Fruit fly (Drosophila melanogaster) whole organism, embryonic: ENCODE results near the gene CG12012.
A peak's percentile ranks its signal among the peaks of the same experiment; 100 is the strongest.

Experiments used
- Abd-B ChIP-seq: fragments of 200-800 bp; sonication (Bioruptor generic); optimal IDR thresholded peaks from 2 replicates; lab custom pipeline; 2018; ENCODE audit warnings: missing biosample characterization, mild to moderate bottlenecking, missing genetic modification characterization, moderate library complexity
- BtbVII ChIP-seq: fragments of 200-800 bp; sonication (Bioruptor generic); optimal IDR thresholded peaks from 3 replicates; lab custom pipeline; 2017; ENCODE audit warnings: missing biosample characterization, mild to moderate bottlenecking, missing genetic modification characterization
- CG10654 ChIP-seq: fragments of 200-800 bp; sonication (Bioruptor generic); optimal IDR thresholded peaks from 2 replicates; lab custom pipeline; 2016; ENCODE audit warnings: missing biosample characterization, missing genetic modification characterization
- CG12071 ChIP-seq: fragments of 200-800 bp; sonication (Bioruptor generic); optimal IDR thresholded peaks from 3 replicates; lab custom pipeline; 2018; ENCODE audit warnings: missing biosample characterization, mild to moderate bottlenecking, missing genetic modification characterization
- CG12104 ChIP-seq: fragments of 200-800 bp; sonication (Bioruptor generic); optimal IDR thresholded peaks from 3 replicates; lab custom pipeline; 2016; ENCODE audit warnings: missing biosample characterization, missing genetic modification characterization
- CG1603 ChIP-seq: fragments of 200-800 bp; sonication (Bioruptor generic); optimal IDR thresholded peaks from 2 replicates; lab custom pipeline; 2019; ENCODE audit warnings: missing biosample characterization, mild to moderate bottlenecking, missing genetic modification characterization, moderate library complexity
- CG17328 ChIP-seq: fragments of 200-800 bp; sonication (Bioruptor generic); IDR thresholded peaks from 2 replicates; pipeline ENCODE4 v1.3.6; 2022; ENCODE audit warnings: missing biosample characterization, missing genetic modification characterization
- CG18764 ChIP-seq: fragments of 200-800 bp; sonication (Bioruptor generic); optimal IDR thresholded peaks from 3 replicates; lab custom pipeline; 2016; ENCODE audit warnings: missing biosample characterization, missing genetic modification characterization
- CG3163 ChIP-seq: fragments of 200-800 bp; sonication (Bioruptor generic); optimal IDR thresholded peaks from 3 replicates; lab custom pipeline; 2016; ENCODE audit warnings: missing biosample characterization, missing genetic modification characterization
- Dad ChIP-seq: fragments of 200-800 bp; sonication (Bioruptor generic); optimal IDR thresholded peaks from 3 replicates; lab custom pipeline; 2016; ENCODE audit warnings: missing biosample characterization, missing genetic modification characterization
- Dip2 ChIP-seq: fragments of 200-800 bp; sonication (Bioruptor generic); IDR thresholded peaks from 2 replicates; pipeline ENCODE4 v1.3.6; 2022; ENCODE audit warnings: missing biosample characterization, missing genetic modification characterization
- Drgx ChIP-seq: fragments of 200-800 bp; sonication (Bioruptor generic); IDR thresholded peaks from 2 replicates; pipeline ENCODE4 v1.3.6; 2022; ENCODE audit warnings: missing biosample characterization, missing genetic modification characterization
- Hand ChIP-seq: fragments of 200-800 bp; sonication (Bioruptor generic); optimal IDR thresholded peaks from 2 replicates; lab custom pipeline; 2017; ENCODE audit warnings: mild to moderate bottlenecking, missing biosample characterization, missing genetic modification reagents, missing genetic modification characterization
- Hmr ChIP-seq: fragments of 200-800 bp; sonication (Bioruptor generic); optimal IDR thresholded peaks from 3 replicates; lab custom pipeline; 2017; ENCODE audit warnings: mild to moderate bottlenecking, missing biosample characterization, missing genetic modification reagents, missing genetic modification characterization
- Max ChIP-seq: fragments of 200-800 bp; sonication (Bioruptor generic); optimal IDR thresholded peaks from 2 replicates; lab custom pipeline; 2016; ENCODE audit warnings: missing biosample characterization, mild to moderate bottlenecking, missing genetic modification characterization
- Med ChIP-seq: fragments of 200-800 bp; sonication (Bioruptor generic); peaks from one replicate; lab custom pipeline; 2016; ENCODE audit warnings: missing biosample characterization, missing genetic modification characterization, mild to moderate bottlenecking, inconsistent platforms, moderate library complexity
- NC2β ChIP-seq: fragments of 200-800 bp; sonication (Bioruptor generic); optimal IDR thresholded peaks from 2 replicates; lab custom pipeline; 2016; ENCODE audit warnings: missing biosample characterization, missing genetic modification characterization
- NK7.1 ChIP-seq: fragments of 200-800 bp; sonication (Bioruptor generic); optimal IDR thresholded peaks from 3 replicates; lab custom pipeline; 2016; ENCODE audit warnings: missing biosample characterization, missing genetic modification characterization
- Nf-YA ChIP-seq: fragments of 200-800 bp; sonication (Bioruptor generic); IDR thresholded peaks from 2 replicates; pipeline ENCODE4 v1.3.6; 2022; ENCODE audit warnings: missing biosample characterization, missing genetic modification characterization
- NfI ChIP-seq: fragments of 200-800 bp; sonication (Bioruptor generic); optimal IDR thresholded peaks from 3 replicates; lab custom pipeline; 2018; ENCODE audit warnings: missing biosample characterization, mild to moderate bottlenecking, missing genetic modification characterization, moderate library complexity
- Oaz ChIP-seq: fragments of 200-800 bp; sonication (Bioruptor generic); IDR thresholded peaks from 2 replicates; pipeline ENCODE4 v1.3.6; 2022; ENCODE audit warnings: missing biosample characterization, missing genetic modification characterization
- Pdp1 ChIP-seq, 2 experiments: fragments of 200-800 bp; sonication (Bioruptor generic); optimal IDR thresholded peaks; 3 replicates each; lab custom pipeline; 2016; ENCODE audit warnings: missing biosample characterization in 2 of 2, missing genetic modification characterization in 2 of 2, mild to moderate bottlenecking in 1 of 2, moderate library complexity in 1 of 2
- Poxn ChIP-seq: fragments of 200-800 bp; sonication (Bioruptor generic); IDR thresholded peaks from 2 replicates; pipeline ENCODE4 v1.3.6; 2022; ENCODE audit warnings: missing biosample characterization, missing genetic modification characterization
- Rx ChIP-seq: fragments of 200-800 bp; sonication (Bioruptor generic); IDR thresholded peaks from 2 replicates; pipeline ENCODE4 v1.3.6; 2022; ENCODE audit warnings: missing biosample characterization, missing genetic modification characterization
- ara ChIP-seq: fragments of 200-800 bp; sonication (Bioruptor generic); IDR thresholded peaks from 2 replicates; pipeline ENCODE4 v1.3.6; 2022; ENCODE audit warnings: missing biosample characterization, missing genetic modification characterization
- ato ChIP-seq: fragments of 200-800 bp; sonication (Bioruptor generic); IDR thresholded peaks from 2 replicates; pipeline ENCODE4 v1.3.6; 2022; ENCODE audit warnings: missing biosample characterization, missing genetic modification characterization; ENCODE audit not compliant: partially characterized antibody
- cg ChIP-seq: fragments of 200-800 bp; sonication (Bioruptor generic); optimal IDR thresholded peaks from 3 replicates; lab custom pipeline; 2019; ENCODE audit warnings: missing biosample characterization, mild to moderate bottlenecking, missing genetic modification characterization, moderate library complexity
- chm ChIP-seq: fragments of 200-800 bp; sonication (Bioruptor generic); IDR thresholded peaks from 2 replicates; pipeline ENCODE4 v1.3.6; 2022; ENCODE audit warnings: missing biosample characterization, missing genetic modification characterization
- ci ChIP-seq: fragments of 200-800 bp; sonication (Bioruptor generic); IDR thresholded peaks from 3 replicates; pipeline ENCODE4 v1.3.6; 2022; ENCODE audit warnings: missing biosample characterization, missing genetic modification characterization
- emc ChIP-seq: fragments of 200-800 bp; sonication (Bioruptor generic); optimal IDR thresholded peaks from 2 replicates; lab custom pipeline; 2016; ENCODE audit warnings: missing biosample characterization, missing genetic modification characterization
- gce ChIP-seq: fragments of 200-800 bp; sonication (Bioruptor generic); IDR thresholded peaks from 3 replicates; pipeline ENCODE4 v1.3.6; 2022; ENCODE audit warnings: missing biosample characterization, missing genetic modification characterization
- gro ChIP-seq: fragments of 200-800 bp; sonication (Bioruptor generic); optimal IDR thresholded peaks from 2 replicates; lab custom pipeline; 2016; ENCODE audit warnings: missing biosample characterization, missing genetic modification characterization
- her ChIP-seq: fragments of 200-800 bp; sonication (Bioruptor generic); optimal IDR thresholded peaks from 2 replicates; lab custom pipeline; 2016; ENCODE audit warnings: missing biosample characterization, missing genetic modification characterization
- jigr1 ChIP-seq: fragments of 200-800 bp; sonication (Bioruptor generic); IDR thresholded peaks from 3 replicates; pipeline ENCODE4 v1.3.6; 2022; ENCODE audit warnings: missing biosample characterization, missing genetic modification characterization
- lab ChIP-seq: fragments of 200-800 bp; sonication (Bioruptor generic); optimal IDR thresholded peaks from 3 replicates; lab custom pipeline; 2017; ENCODE audit warnings: missing biosample characterization, missing genetic modification characterization, mild to moderate bottlenecking, moderate library complexity, missing genetic modification reagents
- lola ChIP-seq, 3 experiments: fragments of >200 bp in 2 of 3; fragments of 200-800 bp in 1 of 3; sonication (Bioruptor generic) in 1 of 3; optimal IDR thresholded peaks; 2 replicates each; lab custom pipeline; 2017 to 2019; ENCODE audit warnings: missing biosample characterization in 3 of 3, missing genetic modification characterization in 3 of 3, mild to moderate bottlenecking in 1 of 3, moderate library complexity in 1 of 3
- nerfin-1 ChIP-seq: fragments of 200-800 bp; sonication (Bioruptor generic); optimal IDR thresholded peaks from 3 replicates; lab custom pipeline; 2019; ENCODE audit warnings: missing biosample characterization, mild to moderate bottlenecking, missing genetic modification characterization, moderate library complexity
- nmo ChIP-seq: fragments of 200-800 bp; sonication (Bioruptor generic); optimal IDR thresholded peaks from 2 replicates; lab custom pipeline; 2018; ENCODE audit warnings: missing biosample characterization, mild to moderate bottlenecking, missing genetic modification characterization, moderate library complexity
- peb ChIP-seq: fragments of 200-800 bp; sonication (Bioruptor generic); IDR thresholded peaks from 2 replicates; pipeline ENCODE4 v1.3.6; 2022; ENCODE audit warnings: missing biosample characterization, missing genetic modification characterization
- psq ChIP-seq: fragments of 200-800 bp; sonication (Bioruptor generic); optimal IDR thresholded peaks from 2 replicates; lab custom pipeline; 2017; ENCODE audit warnings: missing biosample characterization, missing genetic modification characterization
- pum ChIP-seq: fragments of 200-800 bp; sonication (Bioruptor generic); optimal IDR thresholded peaks from 2 replicates; lab custom pipeline; 2016; ENCODE audit warnings: missing biosample characterization, missing genetic modification characterization
- row ChIP-seq: fragments of 200-800 bp; sonication (Bioruptor generic); IDR thresholded peaks from 3 replicates; pipeline ENCODE4 v1.3.6; 2022; ENCODE audit warnings: missing biosample characterization, missing genetic modification characterization
- slbo ChIP-seq: fragments of 200-800 bp; sonication (Bioruptor generic); IDR thresholded peaks from 2 replicates; pipeline ENCODE4 v1.3.6; 2022; ENCODE audit warnings: missing biosample characterization, missing genetic modification characterization
- tgo ChIP-seq: fragments of 200-800 bp; sonication (Bioruptor generic); IDR thresholded peaks from 3 replicates; pipeline ENCODE4 v1.3.6; 2022; ENCODE audit warnings: missing biosample characterization, missing genetic modification characterization
- tin ChIP-seq: fragments of 200-800 bp; sonication (Bioruptor generic); optimal IDR thresholded peaks from 3 replicates; lab custom pipeline; 2016; ENCODE audit warnings: missing biosample characterization, missing genetic modification characterization
- tio ChIP-seq: fragments of 200-800 bp; sonication (Bioruptor generic); optimal IDR thresholded peaks from 2 replicates; lab custom pipeline; 2017; ENCODE audit warnings: missing biosample characterization, missing genetic modification characterization, inconsistent platforms
- vfl ChIP-seq: fragments of 200-800 bp; sonication (Bioruptor generic); optimal IDR thresholded peaks from 2 replicates; lab custom pipeline; 2016; ENCODE audit warnings: missing biosample characterization, missing genetic modification characterization
- vvl ChIP-seq: fragments of 200-800 bp; sonication (Bioruptor generic); IDR thresholded peaks from 2 replicates; pipeline ENCODE4 v1.3.6; 2022; ENCODE audit warnings: missing biosample characterization, missing genetic modification characterization

The CG12012 gene

DNA sequence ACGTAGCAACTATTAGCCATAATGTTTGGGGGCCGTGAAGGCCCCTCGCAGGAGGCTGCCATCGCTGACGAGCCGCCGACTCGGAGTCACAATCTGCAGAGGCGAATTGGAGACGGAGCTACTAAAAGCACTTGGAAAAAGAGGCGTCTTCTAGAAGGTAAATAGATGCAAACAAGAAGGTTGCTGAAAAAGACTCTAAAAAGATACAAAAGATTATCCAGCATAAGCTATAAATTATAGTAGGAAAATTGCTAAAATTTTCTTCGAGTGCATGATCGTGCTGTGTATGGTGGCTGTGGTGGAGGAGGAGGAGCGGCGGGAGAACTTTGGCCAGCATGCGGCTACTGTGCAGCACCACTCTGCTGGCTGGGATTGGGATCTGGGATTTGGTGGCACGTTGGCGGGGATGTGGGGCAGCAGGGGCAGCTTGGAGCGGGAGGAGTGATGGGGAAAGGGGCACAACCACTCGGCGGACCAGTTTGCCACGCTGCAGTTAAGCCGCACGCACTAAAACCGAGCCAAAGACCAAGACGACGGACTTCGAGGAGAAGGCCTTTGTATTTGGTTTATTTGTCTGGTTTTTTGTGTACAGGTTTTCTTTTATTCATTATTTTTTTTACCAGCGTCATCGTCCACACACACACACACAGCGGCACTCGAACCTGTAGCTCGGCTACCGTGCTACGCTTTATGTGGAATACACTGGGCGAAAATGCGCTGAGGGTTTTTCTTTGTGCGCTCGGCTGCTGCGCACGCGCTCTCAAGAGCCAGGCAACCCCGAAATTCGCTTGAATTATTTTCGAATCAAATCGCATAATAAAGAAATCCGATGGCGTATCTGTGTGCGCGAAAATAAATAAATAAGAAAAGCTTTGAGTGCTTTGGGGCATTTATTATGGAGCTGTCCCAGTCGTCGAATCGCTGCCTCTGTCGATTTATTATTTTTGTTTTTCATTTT is 12.4 kb downstream of the CG12012 start (continued):
- TF ChIP-seq Oaz (GFP tag; lab: Robert Waterston, UW) (no peak), chm (peak; percentile 57; the same call in 1 of the 2 replicates), Abd-B (GFP tag; lab: Kevin White, UChicago) (peak; percentile 22), gro (GFP tag; lab: Kevin White, UChicago) (no peak), row (GFP tag; lab: Robert Waterston, UW) (0 out of 3 replicates have a peak, but pooled peaks have one; percentile 33), psq (GFP tag; lab: Kevin White, UChicago) (no peak), Drgx (peak; percentile 91), NC2β (GFP tag; lab: Kevin White, UChicago) (peak; percentile 10), ci (peak; percentile 74; the same call in 2 of the 3 replicates), cg (GFP tag; lab: Kevin White, UChicago) (peak; percentile 42), gce (GFP tag; lab: Robert Waterston, UW) (0 out of 3 replicates have a peak, but pooled peaks have one; percentile 18), CG17328 (0 out of 2 replicates have a peak, but pooled peaks have one; percentile 13), vvl (GFP tag; lab: Robert Waterston, UW) (peak; percentile 63), Poxn (no peak), CG12071 (peak; percentile 27)

- TF ChIP-seq tio (GFP tag; lab: Kevin White, UChicago) (peak; percentile 9), CG18764 (peak; percentile 3), CG1603 (tag; lab: Kevin White, UChicago) (peak; percentile 6), Dad (GFP tag; lab: Kevin White, UChicago) (peak; percentile 31), emc (GFP tag; lab: Kevin White, UChicago) (no peak), her (no peak), ato (GFP tag; lab: Robert Waterston, UW) (no peak), lab (GFP tag; lab: Kevin White, UChicago) (peak; percentile 45), Rx (GFP tag; lab: Robert Waterston, UW) (peak; percentile 28; the same call in 1 of the 2 replicates), Nf-YA (GFP tag; lab: Robert Waterston, UW) (no peak), jigr1 (GFP tag; lab: Robert Waterston, UW) (0 out of 3 replicates have a peak, but pooled peaks have one; percentile 16), BtbVII (no peak), NK7.1 (peak; percentile 4), nerfin-1 (tag; lab: Kevin White, UChicago) (peak; percentile 35), NfI (GFP tag; lab: Kevin White, UChicago) (no peak), CG10654 (GFP tag; lab: Kevin White, UChicago) (peak; percentile 37), vfl (GFP tag; lab: Kevin White, UChicago) (no peak), Max (peak; percentile 38), tin (GFP tag; lab: Kevin White, UChicago) (peak; percentile 48), nmo (GFP tag; lab: Kevin White, UChicago) (peak; percentile 63), Hand (GFP tag; lab: Kevin White, UChicago) (no peak), vvl (GFP tag; lab: Robert Waterston, UW) (peak; percentile 40), CG3163 (GFP tag; lab: Kevin White, UChicago) (no peak), Hmr (GFP tag; lab: Kevin White, UChicago) (peak; percentile 33), Med (GFP tag; lab: Kevin White, UChicago) (peak; percentile 58), pum (peak; percentile 18), tgo (GFP tag; lab: Robert Waterston, UW) (peak; percentile 35; the same call in 1 of the 3 replicates), lola (GFP tag; optimal IDR thresholded peaks at IDR 0.05; lab: Kevin White, UChicago) (peak in 1 of 3 experiments; percentile 51), CG12104 (GFP tag; lab: Kevin White, UChicago) (peak; percentile 38), peb (peak; percentile 10; the same call in 1 of the 2 replicates), ara (no peak), Pdp1 (GFP tag; optimal IDR thresholded peaks at IDR 0.05; lab: Kevin White, UChicago) (peak in 1 of 2 experiments; percentile 22), slbo (GFP tag; lab: Robert Waterston, UW) (no peak), Dip2 (no peak)
Measured at dm6 chr3L:3389666-3390059, 13.1 kb downstream of the CG12012 start.
